Worm (Caenorhabditis elegans): Measurements from ENCODE around the gene sec-16A.2.
A peak's percentile ranks its signal among the peaks of the same experiment; 100 is the strongest.

Gene sec-16A.2

DNA sequence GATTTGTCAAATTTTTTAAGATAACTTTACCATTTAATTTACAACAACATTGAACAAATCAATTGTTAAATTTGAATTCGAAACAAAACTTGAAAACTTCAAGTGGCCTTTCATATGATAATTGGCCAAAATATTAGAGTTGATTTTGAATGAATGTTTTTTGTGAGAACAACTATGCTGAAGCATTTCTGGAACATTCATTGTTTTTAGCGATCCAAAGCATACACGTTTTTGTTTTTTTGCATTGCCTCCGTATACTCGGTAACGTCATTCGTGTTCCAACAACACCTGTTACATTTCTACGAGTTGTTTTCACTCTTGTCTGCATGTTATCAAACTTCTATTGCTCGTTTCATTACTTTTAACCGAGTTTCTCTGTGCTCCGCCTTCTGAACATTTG is 10.1 kb upstream of the sec-16A.2 start:
- TF ChIP-seq ceh-43 (GFP tag; optimal IDR thresholded peaks at IDR 0.05): no peak
- TF ChIP-seq ceh-39 (tag; optimal IDR thresholded peaks at IDR 0.05): no peak
- TF ChIP-seq nhr-2 (tag; optimal IDR thresholded peaks at IDR 0.05): no peak
- TF ChIP-seq mab-5 (tag; optimal IDR thresholded peaks at IDR 0.05): no peak

DNA sequence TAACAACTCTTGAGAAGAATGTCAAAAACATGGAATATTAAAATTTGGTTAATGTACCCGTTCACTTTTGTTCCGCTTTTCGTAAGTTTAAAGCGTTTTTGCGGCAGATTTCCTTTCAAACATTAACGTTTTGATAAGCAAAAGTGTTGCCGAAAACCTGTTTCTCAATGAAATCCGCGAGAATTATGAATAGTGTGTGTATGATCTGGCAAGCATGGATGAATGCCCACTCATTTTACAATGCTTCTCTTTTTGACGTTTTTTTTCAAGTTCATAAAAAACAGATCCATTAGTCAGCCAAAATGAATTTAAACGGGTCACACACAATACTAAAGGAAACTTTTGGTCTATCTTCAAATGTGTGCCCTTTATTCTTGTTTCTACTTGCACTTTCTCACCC is 3.0 kb upstream of the sec-16A.2 start:
- TF ChIP-seq nhr-12 (tag; optimal IDR thresholded peaks at IDR 0.05) (no peak), snpc-4 (tag; optimal IDR thresholded peaks at IDR 0.05) (no peak), lsy-2 (tag; optimal IDR thresholded peaks at IDR 0.05) (no peak), ham-2 (GFP tag; optimal IDR thresholded peaks at IDR 0.05) (no peak), drap-1 (GFP tag; optimal IDR thresholded peaks at IDR 0.05) (no peak), nhr-2 (tag; optimal IDR thresholded peaks at IDR 0.05) (no peak), sem-2 (GFP tag; optimal IDR thresholded peaks at IDR 0.05) (no peak), ceh-39 (tag; optimal IDR thresholded peaks at IDR 0.05) (no peak), nhr-28 (tag; optimal IDR thresholded peaks at IDR 0.05) (no peak), ceh-43 (GFP tag; optimal IDR thresholded peaks at IDR 0.05) (no peak)

- TF ChIP-seq blmp-1 (tag; optimal IDR thresholded peaks at IDR 0.05) (peak; percentile 1), elt-1 (tag; optimal IDR thresholded peaks at IDR 0.05; ENCODE audit: borderline replicate concordance, insufficient read depth) (peak; percentile 89), ham-2 (GFP tag; optimal IDR thresholded peaks at IDR 0.05) (peak; percentile 36), flh-1 (GFP tag; optimal IDR thresholded peaks at IDR 0.05) (no peak), nhr-2 (tag; optimal IDR thresholded peaks at IDR 0.05) (no peak)
Observed at ce11 chrX:8285169-8285796, 1.8 kb upstream of the sec-16A.2 start, which contains the start of the genes fis-2 and F13B9.2. fis-2 (minus strand) TSS chrX:8285219. F13B9.2 (plus strand) TSS chrX:8285683.

ce11 chrX:8286164-8286563 is 885 bp upstream of the sec-16A.2 start:
- TF ChIP-seq sptf-1 (tag; optimal IDR thresholded peaks at IDR 0.05) (no peak), hlh-1 (tag; optimal IDR thresholded peaks at IDR 0.05) (no peak), nhr-12 (tag; optimal IDR thresholded peaks at IDR 0.05) (no peak), mab-5 (tag; optimal IDR thresholded peaks at IDR 0.05) (no peak), lin-13 (tag; optimal IDR thresholded peaks at IDR 0.05) (no peak), ces-1 (GFP tag; optimal IDR thresholded peaks at IDR 0.05) (no peak), unc-39 (tag; optimal IDR thresholded peaks at IDR 0.05) (no peak), mls-2 (tag; optimal IDR thresholded peaks at IDR 0.05) (no peak), drap-1 (GFP tag; optimal IDR thresholded peaks at IDR 0.05) (no peak), nhr-76 (tag; optimal IDR thresholded peaks at IDR 0.05) (no peak), lsy-2 (tag; optimal IDR thresholded peaks at IDR 0.05) (no peak), snpc-4 (tag; optimal IDR thresholded peaks at IDR 0.05) (no peak), cnd-1 (tag; optimal IDR thresholded peaks at IDR 0.05) (no peak), ztf-11 (tag; optimal IDR thresholded peaks at IDR 0.05) (no peak), nhr-237 (tag; optimal IDR thresholded peaks at IDR 0.05) (no peak), bed-3 (GFP tag; optimal IDR thresholded peaks at IDR 0.05) (no peak), ceh-83 (GFP tag; optimal IDR thresholded peaks at IDR 0.05) (no peak), pha-4 (tag; optimal IDR thresholded peaks at IDR 0.05) (no peak), tbx-8 (GFP tag; optimal IDR thresholded peaks at IDR 0.05) (no peak), flh-1 (GFP tag; optimal IDR thresholded peaks at IDR 0.05) (no peak)

DNA sequence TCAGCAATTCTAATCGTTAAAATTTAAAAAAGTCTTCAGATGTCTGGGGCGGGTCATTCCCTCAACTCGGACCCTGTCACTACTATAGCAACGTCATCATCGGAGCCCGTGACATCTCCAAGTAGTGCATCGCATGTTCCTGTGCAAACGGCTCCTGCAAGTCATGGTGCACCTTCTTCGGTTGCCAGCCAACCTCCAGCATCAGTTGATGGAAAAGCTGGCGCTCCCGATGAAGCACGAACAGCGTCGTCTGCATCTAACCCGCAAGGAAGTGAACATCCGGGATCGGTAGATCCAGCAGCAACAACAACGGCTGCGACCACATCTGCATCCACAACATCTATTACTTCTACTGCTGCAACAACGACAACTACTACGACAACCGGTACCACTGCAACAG is 7.5 kb downstream of the sec-16A.2 start, which contains the start of gene R09F10.3:
Gene R09F10.3, plus strand, starts transcription at position 40 of the 400 bp plus-strand sequence.
- TF ChIP-seq ztf-11 (tag; optimal IDR thresholded peaks at IDR 0.05): no peak
- no peak for TF ChIP-seq M03D4.4 (tag; optimal IDR thresholded peaks at IDR 0.05)
- TF ChIP-seq lin-13 (tag; optimal IDR thresholded peaks at IDR 0.05): no peak
- TF ChIP-seq pha-4 (tag; optimal IDR thresholded peaks at IDR 0.05): no peak
- TF ChIP-seq ces-1 (GFP tag; optimal IDR thresholded peaks at IDR 0.05): no peak
- TF ChIP-seq nhr-12 (tag; optimal IDR thresholded peaks at IDR 0.05): no peak
- no peak for TF ChIP-seq ham-2 (GFP tag; optimal IDR thresholded peaks at IDR 0.05)
- TF ChIP-seq unc-39 (tag; optimal IDR thresholded peaks at IDR 0.05): no peak
- no peak for TF ChIP-seq lin-32 (GFP tag; optimal IDR thresholded peaks at IDR 0.05)
- no peak for TF ChIP-seq tbx-8 (GFP tag; optimal IDR thresholded peaks at IDR 0.05)
- no peak for TF ChIP-seq cnd-1 (tag; optimal IDR thresholded peaks at IDR 0.05)
- no peak for TF ChIP-seq unc-120 (tag; optimal IDR thresholded peaks at IDR 0.05; ENCODE audit: poor library complexity, severe bottlenecking)
- no peak for TF ChIP-seq blmp-1 (tag; optimal IDR thresholded peaks at IDR 0.05)
- TF ChIP-seq hlh-1 (tag; optimal IDR thresholded peaks at IDR 0.05): no peak
- TF ChIP-seq nhr-28 (tag; optimal IDR thresholded peaks at IDR 0.05): no peak
- TF ChIP-seq mab-5 (tag; optimal IDR thresholded peaks at IDR 0.05): no peak
